Worm (Caenorhabditis elegans) whole organism, L1 larva: ENCODE results near the gene cutl-21.

Source experiments
- C04F5.9 ChIP-seq: sonication (generic microtip); optimal IDR thresholded peaks from 2 replicates; lab custom pipeline; 2016; ENCODE audit warnings: missing genetic modification characterization, missing compliant biosample characterization
- C34B4.2 ChIP-seq: sonication (generic microtip); optimal IDR thresholded peaks from 2 replicates; lab custom pipeline; 2017; ENCODE audit warnings: mild to moderate bottlenecking, missing genetic modification characterization, missing compliant biosample characterization
- F16B12.6 ChIP-seq: fragments of 150-350 bp; optimal IDR thresholded peaks from 2 replicates; lab custom pipeline; 2014; ENCODE audit warnings: missing biosample characterization, missing genetic modification characterization
- alr-1 ChIP-seq: fragments of 200-800 bp; sonication (Bioruptor generic); optimal IDR thresholded peaks from 2 replicates; lab custom pipeline; 2018; ENCODE audit warnings: borderline replicate concordance, mild to moderate bottlenecking, missing genetic modification characterization, missing compliant biosample characterization
- aly-2 ChIP-seq: fragments of 150-350 bp; optimal IDR thresholded peaks from 2 replicates; lab custom pipeline; 2014; ENCODE audit warnings: missing biosample characterization, missing genetic modification characterization
- ama-1 ChIP-seq: fragments of 150-350 bp; optimal IDR thresholded peaks from 2 replicates; lab custom pipeline; 2014
- ceh-63 ChIP-seq: fragments of 200-800 bp; sonication (Bioruptor generic); optimal IDR thresholded peaks from 2 replicates; lab custom pipeline; 2018; ENCODE audit warnings: mild to moderate bottlenecking, missing genetic modification characterization, missing compliant biosample characterization
- ceh-8 ChIP-seq: fragments of 200-800 bp; sonication (Bioruptor generic); optimal IDR thresholded peaks from 2 replicates; lab custom pipeline; 2018; ENCODE audit warnings: mild to moderate bottlenecking, missing genetic modification characterization, moderate library complexity, missing compliant biosample characterization
- ceh-82 ChIP-seq, 3 experiments: fragments of 150-350 bp in 1 of 3; sonication (generic microtip) in 2 of 3; optimal IDR thresholded peaks; 2 replicates each; lab custom pipeline; 2014 to 2017; ENCODE audit warnings: missing biosample characterization in 3 of 3, missing genetic modification characterization in 3 of 3
- ces-1 ChIP-seq: fragments of 150-350 bp; optimal IDR thresholded peaks from 2 replicates; lab custom pipeline; 2014; ENCODE audit warnings: missing biosample characterization, missing genetic modification reagents, missing genetic modification characterization
- dsc-1 ChIP-seq: sonication (generic microtip); optimal IDR thresholded peaks from 2 replicates; lab custom pipeline; 2016; ENCODE audit warnings: mild to moderate bottlenecking, missing genetic modification characterization, missing compliant biosample characterization
- efl-1 ChIP-seq, 4 experiments: fragments of 150-350 bp; optimal IDR thresholded peaks in 3 of 4; peaks in 1 of 4; 1 replicate in 1 of 4; 2 replicates in 3 of 4; lab custom pipeline; 2014; ENCODE audit warnings: missing biosample characterization in 2 of 4, missing genetic modification characterization in 2 of 4, missing genetic modification reagents in 2 of 4
- egl-13 ChIP-seq: sonication (generic microtip); optimal IDR thresholded peaks from 2 replicates; lab custom pipeline; 2016; ENCODE audit warnings: missing genotype, missing genetic modification reagents, missing genetic modification characterization, missing compliant biosample characterization
- egl-27 ChIP-seq, 2 experiments: fragments of 150-350 bp in 1 of 2; sonication (generic microtip); optimal IDR thresholded peaks; 3 replicates each; lab custom pipeline; 2017 to 2018; ENCODE audit warnings: missing biosample characterization in 2 of 2, missing genetic modification characterization in 2 of 2, missing genetic modification reagents in 2 of 2
- elt-3 ChIP-seq, 6 experiments: fragments of 150-350 bp in 1 of 6; sonication (generic microtip); optimal IDR thresholded peaks; 2 replicates each; lab custom pipeline; 2017 to 2018; ENCODE audit warnings: missing biosample characterization in 6 of 6, missing genetic modification characterization in 6 of 6, inconsistent platforms in 1 of 6
- fkh-10 ChIP-seq: sonication (generic microtip); optimal IDR thresholded peaks from 2 replicates; lab custom pipeline; 2017; ENCODE audit warnings: missing biosample characterization, missing genetic modification reagents, missing genetic modification characterization
- fkh-4 ChIP-seq: sonication (generic microtip); optimal IDR thresholded peaks from 2 replicates; lab custom pipeline; 2016; ENCODE audit warnings: missing compliant biosample characterization, missing genetic modification characterization, borderline replicate concordance
- fos-1 ChIP-seq: fragments of 150-350 bp; optimal IDR thresholded peaks from 2 replicates; lab custom pipeline; 2014; ENCODE audit warnings: missing biosample characterization, missing genetic modification characterization
- grh-1 ChIP-seq: fragments of 200-800 bp; sonication (Bioruptor generic); IDR thresholded peaks from 2 replicates; pipeline ENCODE4 v1.3.6; 2022; ENCODE audit warnings: missing genetic modification reagents, missing genetic modification characterization, missing compliant biosample characterization
- isw-1 ChIP-seq: fragments of 200-800 bp; sonication (Bioruptor generic); IDR thresholded peaks from 2 replicates; pipeline ENCODE4 v1.3.6; 2022; ENCODE audit warnings: missing genetic modification characterization, missing compliant biosample characterization
- lin-14 ChIP-seq: fragments of 200-800 bp; sonication (Bioruptor generic); optimal IDR thresholded peaks from 2 replicates; lab custom pipeline; 2018; ENCODE audit warnings: mild to moderate bottlenecking, missing genetic modification characterization, moderate library complexity, missing compliant biosample characterization
- lin-15B ChIP-seq: fragments of 150-350 bp; sonication (generic microtip); optimal IDR thresholded peaks from 3 replicates; lab custom pipeline; 2014; ENCODE audit warnings: missing biosample characterization, missing genetic modification characterization
- lin-39 ChIP-seq: fragments of 150-350 bp; optimal IDR thresholded peaks from 2 replicates; lab custom pipeline; 2014; ENCODE audit warnings: missing biosample characterization, missing genetic modification reagents, missing genetic modification characterization
- lsy-2 ChIP-seq, 2 experiments: fragments of 150-350 bp; optimal IDR thresholded peaks; 2 replicates each; lab custom pipeline; 2014; ENCODE audit warnings: missing biosample characterization in 2 of 2, missing genetic modification characterization in 2 of 2
- mab-9 ChIP-seq: fragments of 200-800 bp; sonication (Bioruptor generic); IDR thresholded peaks from 2 replicates; pipeline ENCODE4 v1.3.6; 2022; ENCODE audit warnings: missing genetic modification reagents, missing genetic modification characterization, missing compliant biosample characterization
- mdl-1 ChIP-seq, 2 experiments: fragments of 150-350 bp; optimal IDR thresholded peaks; 2 replicates each; lab custom pipeline; 2014 to 2017; ENCODE audit warnings: missing biosample characterization in 2 of 2, missing genetic modification characterization in 2 of 2, inconsistent platforms in 1 of 2
- mef-2 ChIP-seq: fragments of 150-350 bp; optimal IDR thresholded peaks from 2 replicates; lab custom pipeline; 2014; ENCODE audit warnings: missing biosample characterization, missing genetic modification characterization
- mep-1 ChIP-seq: fragments of 150-350 bp; optimal IDR thresholded peaks from 2 replicates; lab custom pipeline; 2014; ENCODE audit warnings: missing biosample characterization, missing genetic modification characterization
- nhr-11 ChIP-seq: fragments of 150-350 bp; optimal IDR thresholded peaks from 2 replicates; lab custom pipeline; 2014; ENCODE audit warnings: missing biosample characterization, missing genetic modification characterization
- nhr-28 ChIP-seq: fragments of 150-350 bp; optimal IDR thresholded peaks from 2 replicates; lab custom pipeline; 2014; ENCODE audit warnings: missing biosample characterization, missing genetic modification characterization
- nhr-47 ChIP-seq: sonication (generic microtip); optimal IDR thresholded peaks from 2 replicates; lab custom pipeline; 2016; ENCODE audit warnings: mild to moderate bottlenecking, missing genetic modification characterization, moderate library complexity, missing compliant biosample characterization
- nhr-71 ChIP-seq: sonication (generic microtip); optimal IDR thresholded peaks from 2 replicates; lab custom pipeline; 2016; ENCODE audit warnings: mild to moderate bottlenecking, missing genetic modification characterization, moderate library complexity, missing compliant biosample characterization
- nhr-76 ChIP-seq: sonication (generic microtip); optimal IDR thresholded peaks from 2 replicates; lab custom pipeline; 2017; ENCODE audit warnings: missing biosample characterization, missing genetic modification characterization
- nhr-77 ChIP-seq: fragments of 150-350 bp; optimal IDR thresholded peaks from 2 replicates; lab custom pipeline; 2014; ENCODE audit warnings: missing biosample characterization, missing genetic modification characterization
- nhr-84 ChIP-seq: sonication (generic microtip); optimal IDR thresholded peaks from 2 replicates; lab custom pipeline; 2017; ENCODE audit warnings: missing biosample characterization, missing genetic modification characterization
- nhr-85 ChIP-seq: sonication (generic microtip); peaks from one replicate; lab custom pipeline; 2016; ENCODE audit warnings: missing genetic modification characterization, inconsistent platforms, missing compliant biosample characterization
- skn-1 ChIP-seq: fragments of 150-350 bp; optimal IDR thresholded peaks from 2 replicates; lab custom pipeline; 2014; ENCODE audit warnings: missing biosample characterization, missing genetic modification characterization
- snpc-4 ChIP-seq: fragments of 150-350 bp; optimal IDR thresholded peaks from 2 replicates; lab custom pipeline; 2014; ENCODE audit warnings: missing biosample characterization, missing genetic modification characterization
- snu-23 ChIP-seq: sonication (generic microtip); optimal IDR thresholded peaks from 2 replicates; lab custom pipeline; 2016; ENCODE audit warnings: missing genetic modification characterization, missing compliant biosample characterization
- sup-37 ChIP-seq: fragments of 200-800 bp; sonication (Bioruptor generic); optimal IDR thresholded peaks from 2 replicates; lab custom pipeline; 2018; ENCODE audit warnings: mild to moderate bottlenecking, missing genetic modification characterization, missing compliant biosample characterization
- swsn-7 ChIP-seq: sonication (generic microtip); optimal IDR thresholded peaks from 2 replicates; lab custom pipeline; 2016; ENCODE audit warnings: missing genetic modification characterization, missing compliant biosample characterization
- tlp-1 ChIP-seq: fragments of 150-350 bp; optimal IDR thresholded peaks from 2 replicates; lab custom pipeline; 2014; ENCODE audit warnings: missing biosample characterization, missing genetic modification characterization
- unc-86 ChIP-seq: sonication (generic microtip); optimal IDR thresholded peaks from 2 replicates; lab custom pipeline; 2016; ENCODE audit warnings: missing genetic modification characterization, missing compliant biosample characterization
- unc-98 ChIP-seq: fragments of 200-800 bp; sonication (Bioruptor generic); IDR thresholded peaks from 2 replicates; pipeline ENCODE4 v1.3.6; 2022; ENCODE audit warnings: missing genetic modification characterization, missing compliant biosample characterization
- zag-1 ChIP-seq: fragments of 150-350 bp; optimal IDR thresholded peaks from 2 replicates; lab custom pipeline; 2014; ENCODE audit warnings: missing biosample characterization, missing genetic modification characterization
- ztf-11 ChIP-seq, 2 experiments: sonication (generic microtip); optimal IDR thresholded peaks; 2 replicates each; lab custom pipeline; 2016 to 2017; ENCODE audit warnings: missing genetic modification characterization in 2 of 2, missing biosample characterization in 1 of 2, missing compliant biosample characterization in 1 of 2
- ztf-4 ChIP-seq: fragments of 150-350 bp; optimal IDR thresholded peaks from 2 replicates; lab custom pipeline; 2014; ENCODE audit warnings: missing biosample characterization, missing genetic modification characterization

cutl-21 gene

DNA sequence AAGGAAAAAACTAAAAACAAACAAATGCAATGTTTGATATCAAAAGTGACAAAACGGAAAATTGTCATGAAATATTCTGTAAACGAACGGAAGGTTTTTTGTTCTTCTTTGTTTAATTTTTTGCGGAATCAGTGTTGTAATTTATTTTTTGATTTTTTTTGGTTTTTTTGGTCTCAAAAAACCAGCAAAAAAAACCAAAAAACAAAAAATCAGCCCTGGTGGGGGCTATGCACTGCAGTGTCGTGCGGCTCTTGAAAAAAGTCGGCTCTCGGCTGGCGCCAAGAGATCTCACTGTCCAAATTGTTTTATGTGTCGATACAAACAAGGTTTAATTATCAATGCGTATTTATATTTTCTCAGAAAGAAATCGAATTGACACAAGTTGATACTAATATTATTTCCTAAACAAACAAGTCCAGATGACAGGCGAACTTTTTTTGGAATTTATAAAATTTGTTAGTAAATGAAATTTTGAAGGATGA lies 8.3 kb downstream of the cutl-21 start (continued):
- TF ChIP-seq egl-27 (tag; optimal IDR thresholded peaks at IDR 0.05; lab: Kevin White, UChicago) (no peak), mdl-1 (tag; optimal IDR thresholded peaks at IDR 0.05; lab: Kevin White, UChicago) (no peak), nhr-71 (tag; lab: Kevin White, UChicago) (peak; percentile 66), lsy-2 (tag; optimal IDR thresholded peaks at IDR 0.05; lab: Kevin White, UChicago) (peak in 1 of 2 experiments; percentile 31), F16B12.6 (no peak), aly-2 (no peak), C34B4.2 (tag; lab: Kevin White, UChicago) (no peak), unc-86 (tag; lab: Kevin White, UChicago) (no peak), elt-3 (tag; optimal IDR thresholded peaks at IDR 0.05; lab: Kevin White, UChicago) (no peak), ceh-63 (GFP tag; lab: Kevin White, UChicago) (no peak), isw-1 (GFP tag; lab: Robert Waterston, UW) (no peak), nhr-77 (no peak), unc-98 (GFP tag; lab: Robert Waterston, UW) (no peak), nhr-76 (tag; lab: Kevin White, UChicago) (no peak), snpc-4 (tag; lab: Kevin White, UChicago) (no peak), tlp-1 (tag; lab: Kevin White, UChicago) (no peak), sup-37 (GFP tag; lab: Kevin White, UChicago) (no peak), snu-23 (peak; percentile 46), fos-1 (tag; lab: Kevin White, UChicago) (no peak), ztf-11 (tag; optimal IDR thresholded peaks at IDR 0.05; lab: Kevin White, UChicago) (no peak), dsc-1 (tag; lab: Kevin White, UChicago) (no peak), fkh-10 (GFP tag; lab: Kevin White, UChicago) (no peak), zag-1 (no peak), nhr-11 (tag; lab: Kevin White, UChicago) (no peak), alr-1 (tag; lab: Kevin White, UChicago) (no peak), fkh-4 (tag; lab: Kevin White, UChicago) (no peak), nhr-84 (tag; lab: Kevin White, UChicago) (no peak), lin-15B (tag; lab: Kevin White, UChicago) (no peak), ztf-4 (tag; lab: Kevin White, UChicago) (no peak), grh-1 (GFP tag; lab: Robert Waterston, UW) (no peak), C04F5.9 (tag; lab: Kevin White, UChicago) (peak; percentile 6), mef-2 (tag; lab: Kevin White, UChicago) (no peak)

DNA sequence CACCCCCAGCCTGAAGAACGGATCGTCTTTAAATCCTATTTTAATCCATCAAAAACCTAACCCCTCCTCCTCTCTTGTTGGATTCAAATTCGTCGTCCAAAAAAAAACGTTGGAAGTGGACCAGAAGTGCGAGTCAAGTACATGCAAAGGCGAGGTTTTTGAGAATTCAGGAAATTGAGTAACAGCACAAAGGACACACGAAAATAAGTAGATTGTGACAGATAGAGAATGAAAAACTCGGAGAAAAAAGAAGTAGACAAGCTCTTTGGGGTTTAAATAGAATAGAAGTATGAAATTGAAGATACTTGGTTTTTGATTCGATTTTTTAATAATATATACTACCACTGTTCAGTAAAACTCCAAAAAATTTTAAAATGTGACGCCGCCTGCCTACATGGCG lies 10.6 kb downstream of the cutl-21 start:
- TF ChIP-seq nhr-84 (tag; lab: Kevin White, UChicago) (no peak), nhr-85 (tag; lab: Kevin White, UChicago) (peak; percentile 57), mep-1 (no peak), fkh-4 (tag; lab: Kevin White, UChicago) (no peak), mef-2 (tag; lab: Kevin White, UChicago) (no peak), fkh-10 (GFP tag; lab: Kevin White, UChicago) (peak; percentile 79), lin-39 (tag; lab: Kevin White, UChicago) (no peak), lin-14 (GFP tag; lab: Kevin White, UChicago) (peak; percentile 58)

DNA sequence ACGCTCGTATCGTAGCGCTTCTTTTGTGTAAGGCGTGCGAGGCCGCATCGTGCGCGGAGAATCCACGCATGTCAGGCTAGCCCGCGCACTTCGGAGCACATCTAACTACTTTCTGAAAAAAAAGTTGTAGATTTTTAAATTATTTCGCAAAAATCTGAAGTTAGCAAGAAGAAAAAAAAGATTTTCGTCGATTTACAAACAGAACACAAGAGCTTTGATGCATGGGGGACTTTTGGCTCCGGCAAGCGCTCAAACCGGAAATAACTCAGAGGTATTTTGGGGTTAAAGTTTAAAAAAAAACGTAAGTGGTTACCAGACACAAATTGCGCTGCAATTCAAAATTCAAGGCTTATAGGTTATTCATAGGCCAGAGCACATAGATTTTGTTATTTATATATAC lies 13.3 kb downstream of the cutl-21 start, which contains the start of the genes F55A4.13 and nlf-1:
Gene F55A4.13, minus strand, starts transcription at position 101 of the 400 bp plus-strand sequence.
Gene nlf-1, minus strand, starts transcription at position 112 of the 400 bp plus-strand sequence.
- TF ChIP-seq elt-3 (tag; optimal IDR thresholded peaks at IDR 0.05; lab: Kevin White, UChicago) = no peak
- TF ChIP-seq mab-9 (GFP tag; lab: Robert Waterston, UW) = no peak

ce11 chrX:1018586-1018985 lies 14.4 kb downstream of the cutl-21 start:
- TF ChIP-seq nhr-28 (tag; lab: Kevin White, UChicago) = no peak
- peak; percentile 52 for TF ChIP-seq egl-13 (tag; lab: Kevin White, UChicago)
- TF ChIP-seq dsc-1 (tag; lab: Kevin White, UChicago) = peak; percentile 47
- TF ChIP-seq fkh-10 (GFP tag; lab: Kevin White, UChicago) = no peak
- TF ChIP-seq ces-1 = peak; percentile 67
- peak; percentile 28 for TF ChIP-seq mep-1
- TF ChIP-seq skn-1 (tag; lab: Kevin White, UChicago) = peak; percentile 31
- TF ChIP-seq lin-14 (GFP tag; lab: Kevin White, UChicago) = peak; percentile 85
- TF ChIP-seq ceh-82 (tag; optimal IDR thresholded peaks at IDR 0.05; lab: Kevin White, UChicago) = no peak
- peak; percentile 46 for TF ChIP-seq nhr-47 (tag; lab: Kevin White, UChicago)
- TF ChIP-seq alr-1 (tag; lab: Kevin White, UChicago) = no peak
- TF ChIP-seq ama-1 (lab: Kevin White, UChicago) = no peak
- TF ChIP-seq swsn-7 (tag; lab: Kevin White, UChicago) = peak; percentile 29
- no peak for TF ChIP-seq efl-1 (optimal IDR thresholded peaks at IDR 0.05; lab: Kevin White, UChicago)
- no peak for TF ChIP-seq efl-1 (GFP tag; optimal IDR thresholded peaks at IDR 0.05 in 1 of 2; lab: Kevin White, UChicago)
- TF ChIP-seq mab-9 (GFP tag; lab: Robert Waterston, UW) = 0 out of 2 replicates have a peak, but pooled peaks have one; percentile 42
- peak; percentile 60 for TF ChIP-seq ceh-8 (GFP tag; lab: Kevin White, UChicago)
